Worm (Caenorhabditis elegans): ENCODE measurements around the gene gakh-1.

ce11 chrX:5829175-5829574, 46.9 kb downstream of the gakh-1 start, which contains the start of gene acp-5:
- TF ChIP-seq dpl-1 (GFP tag; optimal IDR thresholded peaks at IDR 0.05) (no peak), pag-3 (tag; optimal IDR thresholded peaks at IDR 0.05; ENCODE audit: borderline replicate concordance, insufficient read depth) (no peak), skn-1 (tag; optimal IDR thresholded peaks at IDR 0.05) (no peak), fos-1 (tag; optimal IDR thresholded peaks at IDR 0.05) (no peak), mdl-1 (tag; optimal IDR thresholded peaks at IDR 0.05) (no peak), F16B12.6 (tag; optimal IDR thresholded peaks at IDR 0.05) (no peak), grh-1 (GFP tag; IDR thresholded peaks at IDR 0.05) (no peak)

Data from whole organism, L1 larva.